Worm (Caenorhabditis elegans): Measurements from ENCODE around the gene ZK616.2.

ZK616.2 gene

DNA sequence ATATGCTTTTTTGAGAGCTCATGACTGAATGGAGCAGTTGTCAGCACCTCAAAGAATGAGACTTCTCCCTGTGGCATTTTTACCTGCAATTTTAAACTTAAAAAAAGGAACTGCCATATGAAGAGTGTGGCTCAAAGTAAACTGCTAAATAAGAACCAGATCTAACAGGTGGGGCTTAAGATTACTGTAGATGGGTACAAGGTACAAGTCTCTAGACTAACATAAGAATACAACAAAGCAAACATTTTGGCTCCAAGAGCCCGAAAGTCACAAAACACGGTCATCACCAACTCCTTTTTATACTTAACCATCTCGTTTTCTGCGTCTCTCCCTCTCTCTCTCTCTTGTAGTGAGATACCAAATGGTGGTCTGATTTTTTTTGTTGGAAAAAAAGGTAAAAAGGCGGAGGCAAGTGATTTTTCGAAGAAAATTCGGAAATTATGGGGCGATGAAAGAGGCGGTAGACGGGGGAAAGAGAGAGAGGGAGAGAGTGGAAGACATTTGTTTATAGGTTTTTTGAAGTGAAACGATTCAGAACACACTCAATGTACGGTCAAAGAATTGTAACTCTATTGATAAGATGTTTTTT lies 9.1 kb upstream of the ZK616.2 start, which contains the start of gene elo-6 (continued):
- TF ChIP-seq pax-3 (tag; optimal IDR thresholded peaks at IDR 0.05) (no peak), nhr-77 (tag; optimal IDR thresholded peaks at IDR 0.05) (peak; percentile 43), ces-1 (GFP tag; optimal IDR thresholded peaks at IDR 0.05) (no peak), elt-3 (tag; optimal IDR thresholded peaks at IDR 0.05) (no peak), C34B4.2 (tag; optimal IDR thresholded peaks at IDR 0.05) (no peak), vab-15 (tag; optimal IDR thresholded peaks at IDR 0.05) (no peak), nhr-76 (tag; optimal IDR thresholded peaks at IDR 0.05) (no peak), xbp-1 (tag; optimal IDR thresholded peaks at IDR 0.05) (peak; percentile 2), fos-1 (tag; optimal IDR thresholded peaks at IDR 0.05) (no peak), pqm-1 (tag; optimal IDR thresholded peaks at IDR 0.05) (no peak), C04F5.9 (tag; optimal IDR thresholded peaks at IDR 0.05) (no peak), hlh-17 (GFP tag; optimal IDR thresholded peaks at IDR 0.05; ENCODE audit: borderline replicate concordance) (no peak), ceh-82 (tag; optimal IDR thresholded peaks at IDR 0.05) (no peak), alr-1 (tag; optimal IDR thresholded peaks at IDR 0.05; ENCODE audit: borderline replicate concordance) (no peak), lin-14 (GFP tag; optimal IDR thresholded peaks at IDR 0.05) (peak; percentile 79), tbx-2 (tag; optimal IDR thresholded peaks at IDR 0.05) (peak; percentile 1), nhr-90 (tag; optimal IDR thresholded peaks at IDR 0.05; ENCODE audit: poor library complexity) (peak; percentile 18), blmp-1 (tag; optimal IDR thresholded peaks at IDR 0.05) (peak; percentile 32), C16A3.4 (tag; optimal IDR thresholded peaks at IDR 0.05) (no peak), unc-62 (GFP tag; optimal IDR thresholded peaks at IDR 0.05) (no peak), ceh-63 (GFP tag; optimal IDR thresholded peaks at IDR 0.05) (no peak), mab-9 (GFP tag; IDR thresholded peaks at IDR 0.05) (no peak), lin-35 (GFP tag; optimal IDR thresholded peaks at IDR 0.05) (peak in 1 of 2 experiments; percentile 46), nhr-12 (tag; optimal IDR thresholded peaks at IDR 0.05) (no peak), sup-37 (GFP tag; optimal IDR thresholded peaks at IDR 0.05) (no peak), grh-1 (GFP tag; IDR thresholded peaks at IDR 0.05) (no peak), mep-1 (tag; optimal IDR thresholded peaks at IDR 0.05) (peak; percentile 40), lir-3 (tag; optimal IDR thresholded peaks at IDR 0.05; ENCODE audit: poor library complexity) (no peak), pag-3 (tag; optimal IDR thresholded peaks at IDR 0.05; ENCODE audit: borderline replicate concordance, insufficient read depth) (no peak), ceh-88 (GFP tag; IDR thresholded peaks at IDR 0.05) (no peak), hlh-4 (tag; optimal IDR thresholded peaks at IDR 0.05) (no peak), sox-4 (tag; optimal IDR thresholded peaks at IDR 0.05) (no peak), nhr-71 (tag; optimal IDR thresholded peaks at IDR 0.05) (peak; percentile 58), Y116A8C.19 (tag; optimal IDR thresholded peaks at IDR 0.05; ENCODE audit: borderline replicate concordance) (no peak), nhr-20 (tag; optimal IDR thresholded peaks at IDR 0.05) (peak; percentile 45), lsy-2 (tag; optimal IDR thresholded peaks at IDR 0.05) (peak in 1 of 2 experiments; percentile 32), efl-3 (GFP tag; optimal IDR thresholded peaks at IDR 0.05) (no peak), elt-2 (tag; optimal IDR thresholded peaks at IDR 0.05) (peak; percentile 59), rnt-1 (tag; optimal IDR thresholded peaks at IDR 0.05) (no peak), tlp-1 (tag; optimal IDR thresholded peaks at IDR 0.05) (no peak), fkh-8 (tag; optimal IDR thresholded peaks at IDR 0.05) (no peak), skn-1 (tag; optimal IDR thresholded peaks at IDR 0.05) (no peak), nhr-237 (tag; optimal IDR thresholded peaks at IDR 0.05) (no peak), ama-1 (optimal IDR thresholded peaks at IDR 0.05) (no peak), zip-4 (GFP tag; optimal IDR thresholded peaks at IDR 0.05) (no peak), efl-1 (optimal IDR thresholded peaks at IDR 0.05) (peak in 1 of 2 experiments; percentile 4), efl-1 (GFP tag; optimal IDR thresholded peaks at IDR 0.05 in 1 of 2) (peak in 1 of 2 experiments; percentile 48), snpc-4 (tag; optimal IDR thresholded peaks at IDR 0.05) (no peak), lin-15B (tag; optimal IDR thresholded peaks at IDR 0.05) (no peak), egl-13 (tag; optimal IDR thresholded peaks at IDR 0.05) (no peak), nhr-11 (tag; optimal IDR thresholded peaks at IDR 0.05) (no peak), unc-30 (tag; optimal IDR thresholded peaks at IDR 0.05) (no peak)

All from whole organism, L1 larva.